Worm (Caenorhabditis elegans) whole organism, L3 larva: Measurements from ENCODE around the gene let-4.

Source experiments
- ZK546.5 ChIP-seq: sonication (generic microtip); optimal IDR thresholded peaks from 2 replicates; lab custom pipeline; 2017; ENCODE audit warnings: missing biosample characterization, missing genetic modification characterization
- aly-2 ChIP-seq: fragments of 150-350 bp; optimal IDR thresholded peaks from 2 replicates; lab custom pipeline; 2014; ENCODE audit warnings: missing biosample characterization, missing genetic modification characterization
- elt-3 ChIP-seq, 3 experiments: fragments of 150-350 bp in 1 of 3; sonication (generic microtip) in 2 of 3; optimal IDR thresholded peaks; 2 replicates in 2 of 3; 4 replicates in 1 of 3; lab custom pipeline; 2014 to 2017; ENCODE audit warnings: missing biosample characterization in 3 of 3, missing genetic modification characterization in 3 of 3
- jun-1 ChIP-seq: fragments of 150-350 bp; optimal IDR thresholded peaks from 2 replicates; lab custom pipeline; 2014; ENCODE audit warnings: missing biosample characterization, missing genetic modification reagents, missing genetic modification characterization
- nhr-28 ChIP-seq: fragments of 150-350 bp; optimal IDR thresholded peaks from 2 replicates; lab custom pipeline; 2014; ENCODE audit warnings: missing biosample characterization, missing genetic modification characterization
- nhr-76 ChIP-seq: fragments of 150-350 bp; sonication (generic microtip); optimal IDR thresholded peaks from 5 replicates; lab custom pipeline; 2014; ENCODE audit warnings: missing biosample characterization, missing genetic modification characterization
- skn-1 ChIP-seq: fragments of 150-350 bp; optimal IDR thresholded peaks from 2 replicates; lab custom pipeline; 2014; ENCODE audit warnings: missing biosample characterization, missing genetic modification characterization
- tbx-2 ChIP-seq: sonication (generic microtip); optimal IDR thresholded peaks from 2 replicates; lab custom pipeline; 2016; ENCODE audit warnings: mild to moderate bottlenecking, missing genetic modification characterization, missing compliant biosample characterization

DNA sequence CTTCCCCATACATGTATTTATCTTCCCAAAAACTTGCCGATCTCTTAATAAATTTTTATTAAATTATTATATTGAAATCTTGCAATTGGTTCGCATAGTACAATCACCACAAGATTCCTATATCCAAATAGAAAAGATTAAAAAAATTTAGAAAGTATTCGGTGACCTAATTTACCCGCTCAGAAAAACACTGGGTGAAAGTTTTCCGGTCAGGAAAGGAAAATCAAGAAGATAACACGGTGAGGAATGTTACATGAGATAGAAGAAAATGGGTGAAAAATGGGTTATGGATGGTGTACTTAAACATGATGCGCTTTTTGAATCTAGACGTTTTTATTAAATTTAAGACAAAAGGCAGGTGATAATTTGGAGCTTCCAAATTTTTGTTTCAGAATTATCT lies 3.1 kb downstream of the let-4 start:
- TF ChIP-seq aly-2, result no peak
- TF ChIP-seq skn-1 (tag; lab: Kevin White, UChicago), result no peak
- no peak for TF ChIP-seq tbx-2 (tag; lab: Kevin White, UChicago)
- peak in 1 of 3 experiments; percentile 52 for TF ChIP-seq elt-3 (tag; optimal IDR thresholded peaks at IDR 0.05; lab: Kevin White, UChicago)
- no peak for TF ChIP-seq ZK546.5 (tag; lab: Kevin White, UChicago)
- TF ChIP-seq jun-1 (tag; lab: Kevin White, UChicago), result no peak
- TF ChIP-seq nhr-28, result no peak
- TF ChIP-seq nhr-76 (tag; lab: Kevin White, UChicago), result no peak
